Fruit fly (Drosophila melanogaster) whole organism, embryonic: ENCODE measurements around the gene CG6652.
A peak's percentile ranks its signal among the peaks of the same experiment; 100 is the strongest.

ENCODE experiments used
- Blimp-1 ChIP-seq: fragments of 200-800 bp; sonication (Bioruptor generic); optimal IDR thresholded peaks from 3 replicates; lab custom pipeline; 2018; ENCODE audit warnings: missing biosample characterization, missing genetic modification characterization, mild to moderate bottlenecking, moderate library complexity, missing genetic modification reagents
- BtbVII ChIP-seq: fragments of 200-800 bp; sonication (Bioruptor generic); optimal IDR thresholded peaks from 3 replicates; lab custom pipeline; 2017; ENCODE audit warnings: missing biosample characterization, mild to moderate bottlenecking, missing genetic modification characterization
- Bteb2 ChIP-seq: fragments of 200-800 bp; sonication (Bioruptor generic); optimal IDR thresholded peaks from 2 replicates; lab custom pipeline; 2016; ENCODE audit warnings: missing biosample characterization, missing genetic modification characterization
- CG10274 ChIP-seq: fragments of 200-800 bp; sonication (Bioruptor generic); optimal IDR thresholded peaks from 3 replicates; lab custom pipeline; 2017; ENCODE audit warnings: missing biosample characterization, mild to moderate bottlenecking, missing genetic modification characterization
- CG10959 ChIP-seq: fragments of 200-800 bp; sonication (Bioruptor generic); IDR thresholded peaks from 2 replicates; pipeline ENCODE4 v1.3.6; 2022; ENCODE audit warnings: missing biosample characterization, missing genetic modification characterization
- CG11247 ChIP-seq: fragments of 200-800 bp; sonication (Bioruptor generic); IDR thresholded peaks from 2 replicates; pipeline ENCODE4 v1.3.6; 2022; ENCODE audit warnings: missing biosample characterization, missing genetic modification characterization
- CG12236 ChIP-seq: fragments of 200-800 bp; sonication (Bioruptor generic); optimal IDR thresholded peaks from 2 replicates; lab custom pipeline; 2016; ENCODE audit warnings: missing biosample characterization, missing genetic modification characterization
- CG12769 ChIP-seq: fragments of 200-800 bp; sonication (Bioruptor generic); optimal IDR thresholded peaks from 2 replicates; lab custom pipeline; 2019; ENCODE audit warnings: missing biosample characterization, mild to moderate bottlenecking, missing genetic modification characterization, moderate library complexity
- CG13775 ChIP-seq: fragments of 200-800 bp; sonication (Bioruptor generic); optimal IDR thresholded peaks from 3 replicates; lab custom pipeline; 2017; ENCODE audit warnings: missing biosample characterization, mild to moderate bottlenecking, missing genetic modification characterization
- CG13894 ChIP-seq: fragments of 200-800 bp; sonication (Bioruptor generic); optimal IDR thresholded peaks from 3 replicates; lab custom pipeline; 2018; ENCODE audit warnings: missing biosample characterization, mild to moderate bottlenecking, missing genetic modification characterization, moderate library complexity
- CG14667 ChIP-seq: fragments of 200-800 bp; sonication (Bioruptor generic); IDR thresholded peaks from 2 replicates; pipeline ENCODE4 v1.3.6; 2022; ENCODE audit warnings: missing biosample characterization, missing genetic modification characterization
- CG15514 ChIP-seq: fragments of 200-800 bp; sonication (Bioruptor generic); optimal IDR thresholded peaks from 3 replicates; lab custom pipeline; 2017; ENCODE audit warnings: missing biosample characterization, missing genetic modification characterization, mild to moderate bottlenecking, moderate library complexity, missing genetic modification reagents
- CG3847 ChIP-seq: fragments of 200-800 bp; sonication (Bioruptor generic); IDR thresholded peaks from 2 replicates; pipeline ENCODE4 v1.3.6; 2022; ENCODE audit warnings: missing biosample characterization, missing genetic modification characterization
- CG4404 ChIP-seq: fragments of 200-800 bp; sonication (Bioruptor generic); IDR thresholded peaks from 2 replicates; pipeline ENCODE4 v1.3.6; 2022; ENCODE audit warnings: missing biosample characterization, missing genetic modification characterization
- CG4707 ChIP-seq: fragments of 200-800 bp; sonication (Bioruptor generic); optimal IDR thresholded peaks from 2 replicates; lab custom pipeline; 2018; ENCODE audit warnings: missing biosample characterization, mild to moderate bottlenecking, missing genetic modification characterization, moderate library complexity
- CG7963 ChIP-seq: fragments of 200-800 bp; sonication (Bioruptor generic); IDR thresholded peaks from 3 replicates; pipeline ENCODE4 v1.3.6; 2022; ENCODE audit warnings: missing biosample characterization, missing genetic modification characterization; ENCODE audit not compliant: partially characterized antibody
- CG8281 ChIP-seq: fragments of 200-800 bp; sonication (Bioruptor generic); optimal IDR thresholded peaks from 2 replicates; lab custom pipeline; 2018; ENCODE audit warnings: missing biosample characterization, mild to moderate bottlenecking, missing genetic modification characterization, moderate library complexity
- Chrac-16 ChIP-seq: fragments of 200-800 bp; sonication (Bioruptor generic); optimal IDR thresholded peaks from 3 replicates; lab custom pipeline; 2016; ENCODE audit warnings: missing biosample characterization, missing genetic modification characterization
- Dll ChIP-seq: fragments of 200-800 bp; sonication (Bioruptor generic); IDR thresholded peaks from 4 replicates; pipeline ENCODE4 v1.3.6; 2022; ENCODE audit warnings: missing biosample characterization, missing genetic modification characterization; ENCODE audit not compliant: partially characterized antibody
- Lhr ChIP-seq: fragments of 200-800 bp; sonication (Bioruptor generic); optimal IDR thresholded peaks from 3 replicates; lab custom pipeline; 2017; ENCODE audit warnings: mild to moderate bottlenecking, missing biosample characterization, missing genetic modification reagents, missing genetic modification characterization
- MBD-R2 ChIP-seq: fragments of 200-800 bp; sonication (Bioruptor generic); IDR thresholded peaks from 2 replicates; pipeline ENCODE4 v1.3.6; 2022; ENCODE audit warnings: missing biosample characterization, missing genetic modification characterization
- Pdp1 ChIP-seq, 2 experiments: fragments of 200-800 bp; sonication (Bioruptor generic); optimal IDR thresholded peaks; 3 replicates each; lab custom pipeline; 2016; ENCODE audit warnings: missing biosample characterization in 2 of 2, missing genetic modification characterization in 2 of 2, mild to moderate bottlenecking in 1 of 2, moderate library complexity in 1 of 2
- Poxn ChIP-seq: fragments of 200-800 bp; sonication (Bioruptor generic); IDR thresholded peaks from 2 replicates; pipeline ENCODE4 v1.3.6; 2022; ENCODE audit warnings: missing biosample characterization, missing genetic modification characterization
- Scr ChIP-seq: fragments of 200-800 bp; sonication (Bioruptor generic); IDR thresholded peaks from 2 replicates; pipeline ENCODE4 v1.3.6; 2022; ENCODE audit warnings: missing biosample characterization, missing genetic modification characterization; ENCODE audit not compliant: partially characterized antibody
- Sry-δ ChIP-seq: fragments of 200-800 bp; sonication (Bioruptor generic); optimal IDR thresholded peaks from 2 replicates; lab custom pipeline; 2016; ENCODE audit warnings: missing biosample characterization, missing genetic modification characterization
- abd-A ChIP-seq: fragments of 200-800 bp; sonication (Bioruptor generic); optimal IDR thresholded peaks from 3 replicates; lab custom pipeline; 2019; ENCODE audit warnings: missing biosample characterization, mild to moderate bottlenecking, missing genetic modification characterization, moderate library complexity
- ase ChIP-seq: fragments of 200-800 bp; sonication (Bioruptor generic); IDR thresholded peaks from 3 replicates; pipeline ENCODE4 v1.3.6; 2022; ENCODE audit warnings: missing biosample characterization, missing genetic modification characterization
- bbx ChIP-seq: fragments of 200-800 bp; sonication (Bioruptor generic); IDR thresholded peaks from 2 replicates; pipeline ENCODE4 v1.3.6; 2022; ENCODE audit warnings: missing biosample characterization, missing genetic modification characterization; ENCODE audit not compliant: partially characterized antibody
- btn ChIP-seq: fragments of 200-800 bp; sonication (Bioruptor generic); optimal IDR thresholded peaks from 2 replicates; lab custom pipeline; 2016; ENCODE audit warnings: missing biosample characterization, missing genetic modification characterization
- cg ChIP-seq: fragments of 200-800 bp; sonication (Bioruptor generic); optimal IDR thresholded peaks from 3 replicates; lab custom pipeline; 2019; ENCODE audit warnings: missing biosample characterization, mild to moderate bottlenecking, missing genetic modification characterization, moderate library complexity
- cwo ChIP-seq: fragments of 200-800 bp; sonication (Bioruptor generic); optimal IDR thresholded peaks from 3 replicates; lab custom pipeline; 2017; ENCODE audit warnings: missing biosample characterization, missing genetic modification characterization, mild to moderate bottlenecking, moderate library complexity, missing genetic modification reagents
- dan ChIP-seq: fragments of 200-800 bp; sonication (Bioruptor generic); IDR thresholded peaks from 2 replicates; pipeline ENCODE4 v1.3.6; 2022; ENCODE audit warnings: missing biosample characterization, missing genetic modification characterization
- exex ChIP-seq: fragments of 200-800 bp; sonication (Bioruptor generic); optimal IDR thresholded peaks from 4 replicates; lab custom pipeline; 2018; ENCODE audit warnings: missing biosample characterization, mild to moderate bottlenecking, missing genetic modification characterization, moderate library complexity
- fd96Cb ChIP-seq: fragments of 200-800 bp; sonication (Bioruptor generic); optimal IDR thresholded peaks from 2 replicates; lab custom pipeline; 2018; ENCODE audit warnings: missing biosample characterization, mild to moderate bottlenecking, missing genetic modification characterization, moderate library complexity
- fu2 ChIP-seq: fragments of 200-800 bp; sonication (Bioruptor generic); optimal IDR thresholded peaks from 2 replicates; lab custom pipeline; 2016; ENCODE audit warnings: missing biosample characterization, missing genetic modification characterization
- gce ChIP-seq: fragments of 200-800 bp; sonication (Bioruptor generic); IDR thresholded peaks from 3 replicates; pipeline ENCODE4 v1.3.6; 2022; ENCODE audit warnings: missing biosample characterization, missing genetic modification characterization
- hbn ChIP-seq: fragments of 200-800 bp; sonication (Bioruptor generic); IDR thresholded peaks from 2 replicates; pipeline ENCODE4 v1.3.6; 2022; ENCODE audit warnings: missing biosample characterization, missing genetic modification characterization; ENCODE audit not compliant: partially characterized antibody
- kni ChIP-seq: fragments of 200-800 bp; sonication (Bioruptor generic); optimal IDR thresholded peaks from 3 replicates; lab custom pipeline; 2017; ENCODE audit warnings: mild to moderate bottlenecking, missing biosample characterization, missing genetic modification reagents, missing genetic modification characterization
- phol ChIP-seq: fragments of 200-800 bp; sonication (Bioruptor generic); optimal IDR thresholded peaks from 3 replicates; lab custom pipeline; 2018; ENCODE audit warnings: missing biosample characterization, mild to moderate bottlenecking, missing genetic modification characterization, moderate library complexity
- pzg ChIP-seq: fragments of 200-800 bp; sonication (Bioruptor generic); optimal IDR thresholded peaks from 3 replicates; lab custom pipeline; 2018; ENCODE audit warnings: missing biosample characterization, mild to moderate bottlenecking, missing genetic modification characterization, moderate library complexity
- seq ChIP-seq: fragments of 200-800 bp; sonication (Bioruptor generic); IDR thresholded peaks from 2 replicates; pipeline ENCODE4 v1.3.6; 2022; ENCODE audit warnings: missing biosample characterization, missing genetic modification characterization
- stwl ChIP-seq: fragments of 200-800 bp; sonication (Bioruptor generic); optimal IDR thresholded peaks from 3 replicates; lab custom pipeline; 2018; ENCODE audit warnings: missing biosample characterization, mild to moderate bottlenecking, missing genetic modification characterization, moderate library complexity
- tna ChIP-seq: fragments of 200-800 bp; sonication (Bioruptor generic); IDR thresholded peaks from 2 replicates; pipeline ENCODE4 v1.3.6; 2022; ENCODE audit warnings: missing biosample characterization, missing genetic modification characterization; ENCODE audit not compliant: partially characterized antibody
- ttk ChIP-seq: fragments of 200-800 bp; sonication (Bioruptor generic); IDR thresholded peaks from 2 replicates; pipeline ENCODE4 v2.1.2; 2022; ENCODE audit warnings: missing biosample characterization, missing genetic modification characterization
- vvl ChIP-seq: fragments of 200-800 bp; sonication (Bioruptor generic); IDR thresholded peaks from 2 replicates; pipeline ENCODE4 v1.3.6; 2022; ENCODE audit warnings: missing biosample characterization, missing genetic modification characterization
- zf30C ChIP-seq: fragments of 200-800 bp; sonication (Bioruptor generic); optimal IDR thresholded peaks from 3 replicates; lab custom pipeline; 2018; ENCODE audit warnings: missing biosample characterization, mild to moderate bottlenecking, missing genetic modification characterization

Gene CG6652

DNA sequence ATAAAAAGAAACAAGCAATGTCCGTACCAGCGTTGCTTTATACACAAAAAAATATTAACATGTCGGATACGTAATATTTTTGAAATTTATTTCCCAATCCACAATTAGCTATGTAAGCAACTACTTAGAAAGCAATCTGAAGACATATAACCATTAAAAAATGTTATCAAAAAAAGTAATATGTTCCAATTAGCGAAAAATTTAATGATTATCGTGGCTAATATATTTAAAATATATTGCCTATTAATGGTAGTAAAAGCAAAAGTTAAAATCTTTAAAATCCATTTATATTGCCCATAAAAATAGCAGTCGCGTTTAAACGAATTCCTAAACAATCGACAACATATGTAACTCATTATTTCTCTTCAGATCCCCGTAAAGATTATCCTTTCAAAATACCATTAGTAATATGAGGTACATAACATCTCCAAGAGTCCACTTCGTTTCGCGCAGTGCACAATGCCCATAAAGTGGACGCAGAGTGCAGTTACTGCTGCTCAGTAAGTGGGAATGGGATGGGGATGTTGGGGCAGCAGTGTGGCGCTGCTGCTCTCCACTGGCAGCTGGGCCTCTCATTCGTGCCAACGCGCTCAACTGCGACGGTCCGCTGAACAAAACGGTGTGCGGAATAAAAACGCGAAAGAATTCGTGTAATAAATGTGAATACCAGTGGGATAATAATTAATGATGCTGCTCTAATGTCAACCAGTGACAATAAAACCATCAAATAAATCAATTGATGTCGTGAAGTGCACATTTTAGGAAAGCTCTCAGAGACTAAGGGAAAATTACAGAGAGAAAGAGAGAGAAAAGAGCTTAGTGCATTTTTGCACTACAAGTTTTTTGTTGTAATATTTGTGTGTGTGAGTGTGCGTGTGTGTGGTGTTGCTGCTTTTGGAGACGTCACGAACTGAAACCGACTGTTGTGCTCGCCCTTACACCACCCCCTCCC is 36.3 kb downstream of the CG6652 start (continued):
- TF ChIP-seq phol (tag; lab: Kevin White, UChicago) (peak; percentile 66), CG10274 (GFP tag; lab: Kevin White, UChicago) (no peak), CG13775 (GFP tag; lab: Kevin White, UChicago) (peak; percentile 52), CG12236 (GFP tag; lab: Kevin White, UChicago) (no peak), zf30C (GFP tag; lab: Kevin White, UChicago) (no peak), CG8281 (tag; lab: Kevin White, UChicago) (peak; percentile 24), Poxn (GFP tag; lab: Robert Waterston, UW) (no peak)

DNA sequence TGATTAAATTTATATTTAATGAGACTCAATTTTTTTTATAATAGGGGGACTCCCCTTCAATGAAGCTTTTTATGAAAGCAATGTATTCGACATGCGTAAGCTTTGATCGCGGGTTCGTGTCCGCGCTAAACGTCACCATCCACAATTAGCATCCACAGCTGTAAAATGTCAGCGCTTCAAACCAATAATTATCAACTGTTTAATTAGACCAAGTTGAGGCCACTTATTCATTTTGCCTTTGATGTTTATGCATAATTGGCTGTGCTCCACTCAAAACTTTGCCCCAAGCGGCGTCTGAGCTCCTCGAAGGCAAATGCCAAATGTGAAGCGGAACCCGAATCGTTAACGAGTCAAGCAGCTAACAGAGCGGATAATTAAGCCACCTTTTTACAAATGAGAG is 37.1 kb downstream of the CG6652 start:
- peak; percentile 6 for TF ChIP-seq CG15514
- TF ChIP-seq CG7963 (GFP tag; lab: Robert Waterston, UW): no peak
- peak; percentile 56 for TF ChIP-seq vvl
- no peak for TF ChIP-seq fd96Cb (tag; lab: Kevin White, UChicago)
- no peak for TF ChIP-seq btn
- TF ChIP-seq seq: no peak
- TF ChIP-seq Chrac-16: no peak
- peak; percentile 17 for TF ChIP-seq Lhr (GFP tag; lab: Kevin White, UChicago)
- TF ChIP-seq Bteb2 (GFP tag; lab: Kevin White, UChicago): no peak
- TF ChIP-seq CG13894 (tag; lab: Kevin White, UChicago): peak; percentile 29
- no peak for TF ChIP-seq ase (GFP tag; lab: Robert Waterston, UW)
- TF ChIP-seq abd-A (tag; lab: Kevin White, UChicago): peak; percentile 73
- peak; percentile 32; the same call in 1 of the 4 replicates for TF ChIP-seq Dll (GFP tag; lab: Robert Waterston, UW)
- no peak for TF ChIP-seq CG14667 (GFP tag; lab: Robert Waterston, UW)
- peak; percentile 8 for TF ChIP-seq pzg (GFP tag; lab: Kevin White, UChicago)
- peak; percentile 43 for TF ChIP-seq stwl (tag; lab: Kevin White, UChicago)
- TF ChIP-seq gce: no peak
- no peak for TF ChIP-seq ttk (GFP tag; lab: Robert Waterston, UW)
- peak; percentile 46 for TF ChIP-seq kni (GFP tag; lab: Kevin White, UChicago)
- TF ChIP-seq dan (GFP tag; lab: Robert Waterston, UW): no peak
- TF ChIP-seq hbn: no peak
- no peak for TF ChIP-seq Sry-δ (GFP tag; lab: Kevin White, UChicago)
- no peak for TF ChIP-seq CG4404
- TF ChIP-seq CG10959 (GFP tag; lab: Robert Waterston, UW): no peak
- TF ChIP-seq tna (GFP tag; lab: Robert Waterston, UW): peak; percentile 41; the same call in 1 of the 2 replicates
- TF ChIP-seq exex (tag; lab: Kevin White, UChicago): no peak
- no peak for TF ChIP-seq cwo (GFP tag; lab: Kevin White, UChicago)
- TF ChIP-seq bbx (GFP tag; lab: Robert Waterston, UW): 0 out of 2 replicates have a peak, but pooled peaks have one; percentile 18
- no peak for TF ChIP-seq fu2 (GFP tag; lab: Kevin White, UChicago)
- TF ChIP-seq Scr: 0 out of 2 replicates have a peak, but pooled peaks have one; percentile 10
- TF ChIP-seq CG4707: no peak
- 0 out of 2 replicates have a peak, but pooled peaks have one; percentile 14 for TF ChIP-seq MBD-R2 (GFP tag; lab: Robert Waterston, UW)
- no peak for TF ChIP-seq CG11247 (GFP tag; lab: Robert Waterston, UW)
- TF ChIP-seq CG3847 (GFP tag; lab: Robert Waterston, UW): no peak
- no peak for TF ChIP-seq Pdp1 (GFP tag; optimal IDR thresholded peaks at IDR 0.05; lab: Kevin White, UChicago)
- no peak for TF ChIP-seq cg (GFP tag; lab: Kevin White, UChicago)
- TF ChIP-seq Blimp-1 (GFP tag; lab: Kevin White, UChicago): peak; percentile 97
- TF ChIP-seq CG12769 (tag; lab: Kevin White, UChicago): peak; percentile 60
- TF ChIP-seq BtbVII (GFP tag; lab: Kevin White, UChicago): no peak
